Fruit fly (Drosophila melanogaster) whole organism, embryonic: Measurements from ENCODE around the gene ClC-a.

Source experiments
- Asciz ChIP-seq: fragments of 200-800 bp; sonication (Bioruptor generic); optimal IDR thresholded peaks from 2 replicates; lab custom pipeline; 2017; ENCODE audit warnings: missing biosample characterization, mild to moderate bottlenecking, missing genetic modification characterization, missing genetic modification reagents
- BEAF-32 ChIP-seq: fragments of 200-800 bp; sonication (Bioruptor generic); optimal IDR thresholded peaks from 3 replicates; lab custom pipeline; 2017; ENCODE audit warnings: missing biosample characterization, missing genetic modification characterization, mild to moderate bottlenecking, moderate library complexity, missing genetic modification reagents
- CG10431 ChIP-seq: fragments of 200-800 bp; sonication (Bioruptor generic); optimal IDR thresholded peaks from 3 replicates; lab custom pipeline; 2018; ENCODE audit warnings: missing biosample characterization, mild to moderate bottlenecking, missing genetic modification characterization
- CG12391 ChIP-seq: fragments of 200-800 bp; sonication (Bioruptor generic); optimal IDR thresholded peaks from 3 replicates; lab custom pipeline; 2018; ENCODE audit warnings: missing biosample characterization, mild to moderate bottlenecking, missing genetic modification characterization, moderate library complexity
- CG13287 ChIP-seq: fragments of 200-800 bp; sonication (Bioruptor generic); IDR thresholded peaks from 2 replicates; pipeline ENCODE4 v1.3.6; 2022; ENCODE audit warnings: missing biosample characterization, missing genetic modification characterization; ENCODE audit not compliant: partially characterized antibody
- CG13775 ChIP-seq: fragments of 200-800 bp; sonication (Bioruptor generic); optimal IDR thresholded peaks from 3 replicates; lab custom pipeline; 2017; ENCODE audit warnings: missing biosample characterization, mild to moderate bottlenecking, missing genetic modification characterization
- CG14860 ChIP-seq: fragments of 200-800 bp; sonication (Bioruptor generic); IDR thresholded peaks from 3 replicates; pipeline ENCODE4 v1.3.6; 2022; ENCODE audit warnings: missing biosample characterization, missing genetic modification characterization; ENCODE audit not compliant: partially characterized antibody
- CG1603 ChIP-seq: fragments of 200-800 bp; sonication (Bioruptor generic); optimal IDR thresholded peaks from 2 replicates; lab custom pipeline; 2019; ENCODE audit warnings: missing biosample characterization, mild to moderate bottlenecking, missing genetic modification characterization, moderate library complexity
- CG16813 ChIP-seq: fragments of 200-800 bp; sonication (Bioruptor generic); IDR thresholded peaks from 3 replicates; pipeline ENCODE4 v1.3.6; 2022; ENCODE audit warnings: missing biosample characterization, missing genetic modification characterization; ENCODE audit not compliant: partially characterized antibody
- CG16863 ChIP-seq: fragments of 200-800 bp; sonication (Bioruptor generic); optimal IDR thresholded peaks from 3 replicates; lab custom pipeline; 2016; ENCODE audit warnings: missing biosample characterization, missing genetic modification characterization
- CG18619 ChIP-seq: fragments of 200-800 bp; sonication (Bioruptor generic); optimal IDR thresholded peaks from 3 replicates; lab custom pipeline; 2017; ENCODE audit warnings: missing biosample characterization, mild to moderate bottlenecking, missing genetic modification characterization
- CG2712 ChIP-seq: fragments of 200-800 bp; optimal IDR thresholded peaks from 3 replicates; lab custom pipeline; 2019; ENCODE audit warnings: missing biosample characterization, mild to moderate bottlenecking, missing genetic modification characterization, moderate library complexity
- CG30431 ChIP-seq: fragments of 200-800 bp; sonication (Bioruptor generic); optimal IDR thresholded peaks from 2 replicates; lab custom pipeline; 2017; ENCODE audit warnings: missing biosample characterization, missing genetic modification characterization
- CG42726 ChIP-seq: fragments of 200-800 bp; sonication (Bioruptor generic); IDR thresholded peaks from 2 replicates; pipeline ENCODE4 v1.3.6; 2022; ENCODE audit warnings: missing biosample characterization, missing genetic modification characterization; ENCODE audit not compliant: partially characterized antibody
- CG4707 ChIP-seq: fragments of 200-800 bp; sonication (Bioruptor generic); optimal IDR thresholded peaks from 2 replicates; lab custom pipeline; 2018; ENCODE audit warnings: missing biosample characterization, mild to moderate bottlenecking, missing genetic modification characterization, moderate library complexity
- CG5245 ChIP-seq: fragments of 200-800 bp; sonication (Bioruptor generic); optimal IDR thresholded peaks from 3 replicates; lab custom pipeline; 2016; ENCODE audit warnings: missing biosample characterization, missing genetic modification characterization
- CG7271 ChIP-seq: fragments of 200-800 bp; sonication (Bioruptor generic); optimal IDR thresholded peaks from 2 replicates; lab custom pipeline; 2018; ENCODE audit warnings: missing biosample characterization, mild to moderate bottlenecking, missing genetic modification characterization, moderate library complexity
- CG7963 ChIP-seq: fragments of 200-800 bp; sonication (Bioruptor generic); IDR thresholded peaks from 3 replicates; pipeline ENCODE4 v1.3.6; 2022; ENCODE audit warnings: missing biosample characterization, missing genetic modification characterization; ENCODE audit not compliant: partially characterized antibody
- CG9797 ChIP-seq: fragments of 200-800 bp; sonication (Bioruptor generic); optimal IDR thresholded peaks from 3 replicates; lab custom pipeline; 2018; ENCODE audit warnings: missing biosample characterization, mild to moderate bottlenecking, missing genetic modification characterization
- D19B ChIP-seq: fragments of 200-800 bp; sonication (Bioruptor generic); optimal IDR thresholded peaks from 2 replicates; lab custom pipeline; 2017; ENCODE audit warnings: missing biosample characterization, mild to moderate bottlenecking, missing genetic modification characterization
- Deaf1 ChIP-seq: fragments of 200-800 bp; optimal IDR thresholded peaks from 3 replicates; lab custom pipeline; 2019; ENCODE audit warnings: missing biosample characterization, mild to moderate bottlenecking, missing genetic modification characterization, moderate library complexity
- Dek ChIP-seq: fragments of 200-800 bp; sonication (Bioruptor generic); optimal IDR thresholded peaks from 3 replicates; lab custom pipeline; 2019; ENCODE audit warnings: missing biosample characterization, mild to moderate bottlenecking, missing genetic modification characterization, moderate library complexity
- Dll ChIP-seq: fragments of 200-800 bp; sonication (Bioruptor generic); IDR thresholded peaks from 4 replicates; pipeline ENCODE4 v1.3.6; 2022; ENCODE audit warnings: missing biosample characterization, missing genetic modification characterization; ENCODE audit not compliant: partially characterized antibody
- Dref ChIP-seq: fragments of 200-800 bp; sonication (Bioruptor generic); IDR thresholded peaks from 2 replicates; pipeline ENCODE4 v1.3.6; 2022; ENCODE audit warnings: missing biosample characterization, missing genetic modification characterization
- Ets97D ChIP-seq: fragments of 200-800 bp; sonication (Bioruptor generic); optimal IDR thresholded peaks from 3 replicates; lab custom pipeline; 2016; ENCODE audit warnings: missing biosample characterization, missing genetic modification characterization
- Lhr ChIP-seq: fragments of 200-800 bp; sonication (Bioruptor generic); optimal IDR thresholded peaks from 3 replicates; lab custom pipeline; 2017; ENCODE audit warnings: mild to moderate bottlenecking, missing biosample characterization, missing genetic modification reagents, missing genetic modification characterization
- MESR4 ChIP-seq: fragments of 200-800 bp; sonication (Bioruptor generic); optimal IDR thresholded peaks from 2 replicates; lab custom pipeline; 2018; ENCODE audit warnings: missing biosample characterization, mild to moderate bottlenecking, missing genetic modification characterization, moderate library complexity
- Mad ChIP-seq: fragments of 200-800 bp; sonication (Bioruptor generic); optimal IDR thresholded peaks from 2 replicates; lab custom pipeline; 2016; ENCODE audit warnings: missing biosample characterization, missing genetic modification characterization
- PHDP ChIP-seq: fragments of 200-800 bp; sonication (Bioruptor generic); optimal IDR thresholded peaks from 3 replicates; lab custom pipeline; 2018; ENCODE audit warnings: missing biosample characterization, mild to moderate bottlenecking, missing genetic modification characterization, moderate library complexity
- Ptx1 ChIP-seq: fragments of 200-800 bp; sonication (Bioruptor generic); IDR thresholded peaks from 2 replicates; pipeline ENCODE4 v1.3.6; 2022; ENCODE audit warnings: missing biosample characterization, missing genetic modification characterization
- Scr ChIP-seq: fragments of 200-800 bp; sonication (Bioruptor generic); IDR thresholded peaks from 2 replicates; pipeline ENCODE4 v1.3.6; 2022; ENCODE audit warnings: missing biosample characterization, missing genetic modification characterization; ENCODE audit not compliant: partially characterized antibody
- Sry-δ ChIP-seq: fragments of 200-800 bp; sonication (Bioruptor generic); optimal IDR thresholded peaks from 2 replicates; lab custom pipeline; 2016; ENCODE audit warnings: missing biosample characterization, missing genetic modification characterization
- Ssrp ChIP-seq: fragments of 200-800 bp; sonication (Bioruptor generic); optimal IDR thresholded peaks from 2 replicates; lab custom pipeline; 2018; ENCODE audit warnings: missing biosample characterization, mild to moderate bottlenecking, missing genetic modification characterization, moderate library complexity
- ash1 ChIP-seq: fragments of 200-800 bp; sonication (Bioruptor generic); optimal IDR thresholded peaks from 2 replicates; lab custom pipeline; 2018; ENCODE audit warnings: missing biosample characterization, mild to moderate bottlenecking, missing genetic modification characterization
- ato ChIP-seq: fragments of 200-800 bp; sonication (Bioruptor generic); IDR thresholded peaks from 2 replicates; pipeline ENCODE4 v1.3.6; 2022; ENCODE audit warnings: missing biosample characterization, missing genetic modification characterization; ENCODE audit not compliant: partially characterized antibody
- chn ChIP-seq: fragments of 200-800 bp; sonication (Bioruptor generic); optimal IDR thresholded peaks from 2 replicates; lab custom pipeline; 2016; ENCODE audit warnings: missing biosample characterization, missing genetic modification characterization
- danr ChIP-seq: fragments of 200-800 bp; sonication (Bioruptor generic); IDR thresholded peaks from 2 replicates; pipeline ENCODE4 v1.3.6; 2022; ENCODE audit warnings: missing biosample characterization, missing genetic modification characterization
- eyg ChIP-seq: fragments of 200-800 bp; sonication (Bioruptor generic); optimal IDR thresholded peaks from 3 replicates; lab custom pipeline; 2016; ENCODE audit warnings: missing biosample characterization, missing genetic modification characterization
- inv ChIP-seq: fragments of 200-800 bp; sonication (Bioruptor generic); IDR thresholded peaks from 2 replicates; pipeline ENCODE4 v1.3.6; 2022; ENCODE audit warnings: missing biosample characterization, missing genetic modification characterization; ENCODE audit not compliant: partially characterized antibody
- nmo ChIP-seq: fragments of 200-800 bp; sonication (Bioruptor generic); optimal IDR thresholded peaks from 2 replicates; lab custom pipeline; 2018; ENCODE audit warnings: missing biosample characterization, mild to moderate bottlenecking, missing genetic modification characterization, moderate library complexity
- oc ChIP-seq: fragments of 200-800 bp; sonication (Bioruptor generic); optimal IDR thresholded peaks from 2 replicates; lab custom pipeline; 2018; ENCODE audit warnings: missing biosample characterization, mild to moderate bottlenecking, missing genetic modification characterization, moderate library complexity
- pzg ChIP-seq: fragments of 200-800 bp; sonication (Bioruptor generic); optimal IDR thresholded peaks from 3 replicates; lab custom pipeline; 2018; ENCODE audit warnings: missing biosample characterization, mild to moderate bottlenecking, missing genetic modification characterization, moderate library complexity
- ranshi ChIP-seq: fragments of 200-800 bp; sonication (Bioruptor generic); IDR thresholded peaks from 2 replicates; pipeline ENCODE4 v1.3.6; 2022; ENCODE audit warnings: missing biosample characterization, missing genetic modification characterization
- scrt ChIP-seq: fragments of 200-800 bp; sonication (Bioruptor generic); optimal IDR thresholded peaks from 2 replicates; lab custom pipeline; 2018; ENCODE audit warnings: missing biosample characterization, mild to moderate bottlenecking, missing genetic modification characterization, moderate library complexity
- tap ChIP-seq: fragments of 200-800 bp; optimal IDR thresholded peaks from 3 replicates; lab custom pipeline; 2019; ENCODE audit warnings: missing biosample characterization, mild to moderate bottlenecking, missing genetic modification characterization, moderate library complexity
- vnd ChIP-seq: fragments of 200-800 bp; sonication (Bioruptor generic); IDR thresholded peaks from 3 replicates; pipeline ENCODE4 v1.3.6; 2022; ENCODE audit warnings: missing biosample characterization, missing genetic modification characterization; ENCODE audit not compliant: partially characterized antibody

The ClC-a gene

dm6 chr3R:11749297-11750293 is 63.4 kb downstream of the ClC-a start, which contains the start of gene CG6923 (continued):
- no peak for TF ChIP-seq CG18619
- TF ChIP-seq CG7963 (GFP tag; lab: Robert Waterston, UW), result peak; percentile 87
- TF ChIP-seq D19B (GFP tag; lab: Kevin White, UChicago), result no peak
- no peak for TF ChIP-seq CG10431 (GFP tag; lab: Kevin White, UChicago)
- TF ChIP-seq CG7271 (tag; lab: Kevin White, UChicago), result no peak
- TF ChIP-seq eyg (GFP tag; lab: Kevin White, UChicago), result no peak
- no peak for TF ChIP-seq oc (tag; lab: Kevin White, UChicago)
- no peak for TF ChIP-seq CG16863
- TF ChIP-seq ash1 (GFP tag; lab: Kevin White, UChicago), result no peak
- TF ChIP-seq tap (tag; lab: Kevin White, UChicago), result no peak
- no peak for TF ChIP-seq Mad (GFP tag; lab: Kevin White, UChicago)
- peak; percentile 59 for TF ChIP-seq Ets97D (GFP tag; lab: Kevin White, UChicago)
- peak; percentile 24 for TF ChIP-seq Lhr (GFP tag; lab: Kevin White, UChicago)
- peak; percentile 86 for TF ChIP-seq CG16813 (GFP tag; lab: Robert Waterston, UW)
- no peak for TF ChIP-seq PHDP (tag; lab: Kevin White, UChicago)
- TF ChIP-seq pzg (GFP tag; lab: Kevin White, UChicago), result peak; percentile 78
- TF ChIP-seq CG42726 (GFP tag; lab: Robert Waterston, UW), result peak; percentile 61; the same call in 1 of the 2 replicates
- no peak for TF ChIP-seq danr (GFP tag; lab: Robert Waterston, UW)
- no peak for TF ChIP-seq Asciz (GFP tag; lab: Kevin White, UChicago)
- TF ChIP-seq ato (GFP tag; lab: Robert Waterston, UW), result peak; percentile 62
- TF ChIP-seq CG13775 (GFP tag; lab: Kevin White, UChicago), result peak; percentile 31
- TF ChIP-seq nmo (GFP tag; lab: Kevin White, UChicago), result peak; percentile 42
- TF ChIP-seq BEAF-32, result peak; percentile 88
- no peak for TF ChIP-seq CG2712 (tag; lab: Kevin White, UChicago)
- peak; percentile 79 for TF ChIP-seq CG13287 (GFP tag; lab: Robert Waterston, UW)
- peak; percentile 7 for TF ChIP-seq MESR4 (GFP tag; lab: Kevin White, UChicago)
- peak; percentile 84 for TF ChIP-seq Sry-δ (GFP tag; lab: Kevin White, UChicago)
- TF ChIP-seq Deaf1, result no peak
- TF ChIP-seq vnd (GFP tag; lab: Robert Waterston, UW), result peak; percentile 85
- no peak for TF ChIP-seq Ssrp
- peak; percentile 79 for TF ChIP-seq CG14860 (GFP tag; lab: Robert Waterston, UW)
- no peak for TF ChIP-seq Ptx1 (GFP tag; lab: Robert Waterston, UW)
- TF ChIP-seq Scr (GFP tag; lab: Robert Waterston, UW), result peak; percentile 87
- TF ChIP-seq CG4707 (GFP tag; lab: Kevin White, UChicago), result no peak
- TF ChIP-seq CG12391, result no peak
- TF ChIP-seq CG1603 (tag; lab: Kevin White, UChicago), result peak; percentile 70
- no peak for TF ChIP-seq chn (GFP tag; lab: Kevin White, UChicago)
- no peak for TF ChIP-seq ranshi (GFP tag; lab: Robert Waterston, UW)
- no peak for TF ChIP-seq scrt
- peak; percentile 86 for TF ChIP-seq Dll (GFP tag; lab: Robert Waterston, UW)
- no peak for TF ChIP-seq Dek (tag; lab: Kevin White, UChicago)
- peak; percentile 76 for TF ChIP-seq CG9797
- peak; percentile 62 for TF ChIP-seq Dref (GFP tag; lab: Robert Waterston, UW)
- no peak for TF ChIP-seq CG5245
- no peak for TF ChIP-seq CG30431 (GFP tag; lab: Kevin White, UChicago)
- peak; percentile 88 for TF ChIP-seq inv
